Fruit fly (Drosophila melanogaster): ENCODE measurements around the gene CG34308.

CG34308 gene

DNA sequence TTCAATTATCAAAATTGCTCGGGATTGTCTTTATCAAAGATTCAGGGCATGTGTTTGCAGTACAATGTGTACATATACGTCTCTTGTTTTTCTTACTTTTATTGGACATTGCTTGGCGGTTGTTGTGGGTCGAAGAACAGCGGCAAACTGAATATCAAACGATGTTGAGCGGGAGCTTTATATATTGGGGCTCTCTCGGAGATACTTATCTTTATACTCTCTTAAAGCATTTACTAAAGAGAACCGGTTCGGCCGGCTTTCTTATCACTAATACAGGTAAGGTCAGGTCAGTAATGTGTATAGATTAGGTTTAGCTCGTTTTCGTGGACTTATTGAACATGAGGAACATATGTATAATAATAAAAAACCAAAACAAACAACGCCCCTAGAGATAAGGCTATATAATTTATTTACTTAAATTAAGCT, 37.7 kb upstream of the CG34308 start, which contains the start of gene CG7966 (continued):
- TF ChIP-seq CG1832 (GFP tag; optimal IDR thresholded peaks at IDR 0.05) (no peak), CHES-1-like (GFP tag; optimal IDR thresholded peaks at IDR 0.05) (no peak), CG2712 (tag; optimal IDR thresholded peaks at IDR 0.05) (no peak), NC2α (GFP tag; optimal IDR thresholded peaks at IDR 0.05) (peak; percentile 10), CG30403 (GFP tag; optimal IDR thresholded peaks at IDR 0.05) (no peak), CG3407 (GFP tag; optimal IDR thresholded peaks at IDR 0.05) (no peak), zfh1 (GFP tag; IDR thresholded peaks at IDR 0.05) (no peak), CG15696 (tag; optimal IDR thresholded peaks at IDR 0.05) (no peak), CG3281 (GFP tag; optimal IDR thresholded peaks at IDR 0.05) (no peak), D (optimal IDR thresholded peaks at IDR 0.05) (no peak), D (GFP tag; optimal IDR thresholded peaks at IDR 0.05) (no peak), Opbp (GFP tag; IDR thresholded peaks at IDR 0.05; ENCODE audit: partially characterized antibody) (no peak), Atf-2 (GFP tag; optimal IDR thresholded peaks at IDR 0.05) (no peak), CG4424 (GFP tag; optimal IDR thresholded peaks at IDR 0.05) (no peak), CG13894 (tag; optimal IDR thresholded peaks at IDR 0.05) (no peak), CG30431 (GFP tag; optimal IDR thresholded peaks at IDR 0.05) (no peak), BtbVII (GFP tag; optimal IDR thresholded peaks at IDR 0.05) (peak; percentile 2), CG5245 (GFP tag; optimal IDR thresholded peaks at IDR 0.05) (no peak), zf30C (GFP tag; optimal IDR thresholded peaks at IDR 0.05) (no peak), Fer1 (GFP tag; optimal IDR thresholded peaks at IDR 0.05) (no peak), CG33213 (GFP tag; optimal IDR thresholded peaks at IDR 0.05) (no peak), B-H2 (GFP tag; optimal IDR thresholded peaks at IDR 0.05) (peak; percentile 42), CG8290 (GFP tag; optimal IDR thresholded peaks at IDR 0.05) (no peak), CG8290 (tag; optimal IDR thresholded peaks at IDR 0.05) (no peak), abd-A (tag; optimal IDR thresholded peaks at IDR 0.05) (no peak), CG17328 (GFP tag; IDR thresholded peaks at IDR 0.05) (no peak), CG4820 (GFP tag; optimal IDR thresholded peaks at IDR 0.05) (no peak), CG9437 (GFP tag; optimal IDR thresholded peaks at IDR 0.05) (no peak), CG12769 (tag; optimal IDR thresholded peaks at IDR 0.05) (no peak), CG14667 (GFP tag; IDR thresholded peaks at IDR 0.05) (no peak), Vsx1 (GFP tag; optimal IDR thresholded peaks at IDR 0.05) (peak; percentile 48), ara (GFP tag; IDR thresholded peaks at IDR 0.05) (no peak), Adf1 (GFP tag; IDR thresholded peaks at IDR 0.05) (peak; percentile 26; the same call in 1 of the 2 replicates), dysf (GFP tag; IDR thresholded peaks at IDR 0.05) (no peak), CTCF (GFP tag; optimal IDR thresholded peaks at IDR 0.05) (peak; percentile 1), Atf6 (GFP tag; IDR thresholded peaks at IDR 0.05) (no peak), scrt (GFP tag; optimal IDR thresholded peaks at IDR 0.05) (no peak), CG18011 (GFP tag; optimal IDR thresholded peaks at IDR 0.05) (no peak), CG43689 (GFP tag; IDR thresholded peaks at IDR 0.05) (no peak), Lim3 (GFP tag; IDR thresholded peaks at IDR 0.05) (no peak), crol (GFP tag; IDR thresholded peaks at IDR 0.05) (no peak), Dek (tag; optimal IDR thresholded peaks at IDR 0.05) (peak; percentile 46), CG3838 (GFP tag; optimal IDR thresholded peaks at IDR 0.05) (no peak), Abd-B (GFP tag; optimal IDR thresholded peaks at IDR 0.05) (no peak), ERR (GFP tag; optimal IDR thresholded peaks at IDR 0.05) (no peak), CG10147 (GFP tag; optimal IDR thresholded peaks at IDR 0.05) (no peak), bcd (GFP tag; optimal IDR thresholded peaks at IDR 0.05) (no peak), ham (GFP tag; IDR thresholded peaks at IDR 0.05) (no peak), CG4282 (GFP tag; optimal IDR thresholded peaks at IDR 0.05) (no peak), trh (GFP tag; optimal IDR thresholded peaks at IDR 0.05) (no peak), CG7357 (GFP tag; IDR thresholded peaks at IDR 0.05) (no peak), TFAM (GFP tag; optimal IDR thresholded peaks at IDR 0.05) (no peak), ttk (GFP tag; IDR thresholded peaks at IDR 0.05) (no peak), Hr3 (GFP tag; optimal IDR thresholded peaks at IDR 0.05) (no peak)

All from whole organism, embryonic.